Worm (Caenorhabditis elegans) whole organism, L4 larva: ENCODE data around the gene Y54F10AR.1.
A peak's percentile ranks its signal among the peaks of the same experiment; 100 is the strongest.

Experiments
- F10B5.3 ChIP-seq: sonication (generic microtip); optimal IDR thresholded peaks from 2 replicates; lab custom pipeline; 2016; ENCODE audit warnings: mild to moderate bottlenecking, missing genetic modification characterization, missing compliant biosample characterization
- Y5F2A.4 ChIP-seq: fragments of 200-800 bp; sonication (Bioruptor generic); optimal IDR thresholded peaks from 2 replicates; lab custom pipeline; 2018; ENCODE audit warnings: mild to moderate bottlenecking, missing genetic modification characterization, missing compliant biosample characterization
- ama-1 ChIP-seq: fragments of 150-350 bp; optimal IDR thresholded peaks from 2 replicates; lab custom pipeline; 2014; ENCODE audit warnings: inconsistent platforms, mixed read lengths
- ceh-44 ChIP-seq: fragments of 200-800 bp; sonication (Bioruptor generic); IDR thresholded peaks from 2 replicates; pipeline ENCODE4 v1.3.6; 2022; ENCODE audit warnings: missing genetic modification reagents, missing genetic modification characterization, missing compliant biosample characterization
- daf-12 ChIP-seq: fragments of 150-350 bp; optimal IDR thresholded peaks from 2 replicates; lab custom pipeline; 2014; ENCODE audit warnings: missing biosample characterization, missing genetic modification reagents, missing genetic modification characterization
- daf-16 ChIP-seq, 3 experiments: sonication (generic microtip); optimal IDR thresholded peaks; 2 replicates each; lab custom pipeline; 2016 to 2017; ENCODE audit warnings: missing genetic modification characterization in 3 of 3, missing genetic modification reagents in 3 of 3, mild to moderate bottlenecking in 2 of 3, missing compliant biosample characterization in 2 of 3, missing biosample characterization in 1 of 3, moderate library complexity in 1 of 3
- daf-8 ChIP-seq: fragments of 200-800 bp; sonication (Bioruptor generic); IDR thresholded peaks from 2 replicates; pipeline ENCODE4 v1.3.6; 2022; ENCODE audit warnings: missing genetic modification characterization, missing compliant biosample characterization
- dmd-6 ChIP-seq: fragments of 200-800 bp; sonication (Bioruptor generic); IDR thresholded peaks from 2 replicates; pipeline ENCODE4 v1.3.6; 2022; ENCODE audit warnings: missing genetic modification reagents, missing genetic modification characterization, missing compliant biosample characterization
- dpl-1 ChIP-seq: fragments of 150-350 bp; optimal IDR thresholded peaks from 2 replicates; lab custom pipeline; 2014; ENCODE audit warnings: missing biosample characterization, missing genetic modification reagents, missing genetic modification characterization
- dve-1 ChIP-seq: sonication (generic microtip); optimal IDR thresholded peaks from 2 replicates; lab custom pipeline; 2017; ENCODE audit warnings: antibody characterized with exemption, mild to moderate bottlenecking, missing genetic modification characterization, missing compliant biosample characterization; ENCODE audit not compliant: insufficient read depth
- fos-1 ChIP-seq: fragments of 150-350 bp; optimal IDR thresholded peaks from 2 replicates; lab custom pipeline; 2014; ENCODE audit warnings: missing biosample characterization, missing genetic modification characterization
- gei-8 ChIP-seq: fragments of 200-800 bp; sonication (Bioruptor generic); optimal IDR thresholded peaks from 2 replicates; lab custom pipeline; 2018; ENCODE audit warnings: mild to moderate bottlenecking, missing genetic modification characterization, missing compliant biosample characterization
- hlh-30 ChIP-seq: sonication (generic microtip); optimal IDR thresholded peaks from 2 replicates; lab custom pipeline; 2017; ENCODE audit warnings: antibody characterized with exemption, mild to moderate bottlenecking, missing genetic modification characterization, missing compliant biosample characterization; ENCODE audit not compliant: insufficient read depth
- hmg-1.1 ChIP-seq: fragments of 200-800 bp; sonication (Bioruptor generic); IDR thresholded peaks from 2 replicates; pipeline ENCODE4 v1.3.6; 2022; ENCODE audit warnings: missing genetic modification reagents, missing genetic modification characterization, missing compliant biosample characterization
- jun-1 ChIP-seq: fragments of 150-350 bp; optimal IDR thresholded peaks from 2 replicates; lab custom pipeline; 2014; ENCODE audit warnings: missing biosample characterization, missing genetic modification reagents, missing genetic modification characterization
- lin-1 ChIP-seq: fragments of 200-800 bp; sonication (Bioruptor generic); IDR thresholded peaks from 2 replicates; pipeline ENCODE4 v1.3.6; 2022; ENCODE audit warnings: missing genetic modification reagents, missing genetic modification characterization, missing compliant biosample characterization
- lin-13 ChIP-seq: fragments of 150-350 bp; optimal IDR thresholded peaks from 2 replicates; lab custom pipeline; 2014; ENCODE audit warnings: missing biosample characterization, missing genetic modification reagents, missing genetic modification characterization
- lin-15B ChIP-seq: fragments of 150-350 bp; sonication (generic microtip); optimal IDR thresholded peaks from 3 replicates; lab custom pipeline; 2014; ENCODE audit warnings: missing biosample characterization, missing genetic modification characterization
- lsy-2 ChIP-seq, 2 experiments: fragments of 150-350 bp in 1 of 2; sonication (generic microtip) in 1 of 2; optimal IDR thresholded peaks; 2 replicates each; lab custom pipeline; 2014 to 2017; ENCODE audit warnings: missing biosample characterization in 2 of 2, missing genetic modification characterization in 2 of 2
- mdl-1 ChIP-seq, 2 experiments: fragments of 150-350 bp in 1 of 2; sonication (generic microtip) in 1 of 2; optimal IDR thresholded peaks; 2 replicates each; lab custom pipeline; 2014 to 2017; ENCODE audit warnings: missing biosample characterization in 2 of 2, missing genetic modification characterization in 2 of 2
- mep-1 ChIP-seq: fragments of 150-350 bp; sonication (generic microtip); optimal IDR thresholded peaks from 3 replicates; lab custom pipeline; 2014; ENCODE audit warnings: missing biosample characterization, missing genetic modification characterization
- mxl-3 ChIP-seq: fragments of 200-800 bp; sonication (Bioruptor generic); optimal IDR thresholded peaks from 2 replicates; lab custom pipeline; 2018; ENCODE audit warnings: mild to moderate bottlenecking, missing genetic modification characterization, missing compliant biosample characterization
- nhr-11 ChIP-seq: fragments of 150-350 bp; optimal IDR thresholded peaks from 2 replicates; lab custom pipeline; 2014; ENCODE audit warnings: missing biosample characterization, missing genetic modification characterization
- nhr-25 ChIP-seq: sonication (generic microtip); optimal IDR thresholded peaks from 2 replicates; lab custom pipeline; 2017; ENCODE audit warnings: missing genetic modification characterization, mild to moderate bottlenecking, missing compliant biosample characterization, antibody characterized with exemption, moderate library complexity, borderline replicate concordance; ENCODE audit not compliant: insufficient read depth
- nhr-42 ChIP-seq: fragments of 200-800 bp; sonication (Bioruptor generic); IDR thresholded peaks from 2 replicates; pipeline ENCODE4 v1.3.6; 2022; ENCODE audit warnings: missing genetic modification characterization, missing compliant biosample characterization
- nhr-48 ChIP-seq: sonication (generic microtip); optimal IDR thresholded peaks from 2 replicates; lab custom pipeline; 2016; ENCODE audit warnings: mild to moderate bottlenecking, missing genetic modification characterization, missing compliant biosample characterization
- nhr-77 ChIP-seq: fragments of 150-350 bp; optimal IDR thresholded peaks from 2 replicates; lab custom pipeline; 2014; ENCODE audit warnings: missing biosample characterization, missing genetic modification characterization
- set-16 ChIP-seq: fragments of 200-800 bp; sonication (Bioruptor generic); IDR thresholded peaks from 2 replicates; pipeline ENCODE4 v1.3.6; 2022; ENCODE audit warnings: missing genetic modification reagents, missing genetic modification characterization, missing compliant biosample characterization
- spr-1 ChIP-seq: sonication (generic microtip); optimal IDR thresholded peaks from 2 replicates; lab custom pipeline; 2016; ENCODE audit warnings: mild to moderate bottlenecking, missing genetic modification characterization, missing compliant biosample characterization
- tra-1 ChIP-seq: fragments of 200-800 bp; sonication (Bioruptor generic); IDR thresholded peaks from 2 replicates; pipeline ENCODE4 v1.3.6; 2022; ENCODE audit warnings: missing genetic modification reagents, missing genetic modification characterization, missing compliant biosample characterization
- unc-62 ChIP-seq, 3 experiments: fragments of 150-350 bp in 1 of 3; sonication (generic microtip); optimal IDR thresholded peaks in 2 of 3; peaks in 1 of 3; 1 replicate in 1 of 3; 2 replicates in 2 of 3; lab custom pipeline; 2014 to 2017; ENCODE audit warnings: missing biosample characterization in 3 of 3, missing genetic modification characterization in 3 of 3, missing genetic modification reagents in 3 of 3, missing genotype in 1 of 3
- vab-7 ChIP-seq: fragments of 200-800 bp; sonication (Bioruptor generic); IDR thresholded peaks from 2 replicates; pipeline ENCODE4 v1.3.6; 2022; ENCODE audit warnings: missing genetic modification reagents, missing genetic modification characterization, missing compliant biosample characterization
- zag-1 ChIP-seq: fragments of 150-350 bp; optimal IDR thresholded peaks from 2 replicates; lab custom pipeline; 2014; ENCODE audit warnings: missing biosample characterization, missing genetic modification characterization
- zip-2 ChIP-seq: fragments of 150-350 bp; optimal IDR thresholded peaks from 2 replicates; lab custom pipeline; 2014; ENCODE audit warnings: missing biosample characterization, missing genetic modification characterization

Y54F10AR.1 gene

DNA sequence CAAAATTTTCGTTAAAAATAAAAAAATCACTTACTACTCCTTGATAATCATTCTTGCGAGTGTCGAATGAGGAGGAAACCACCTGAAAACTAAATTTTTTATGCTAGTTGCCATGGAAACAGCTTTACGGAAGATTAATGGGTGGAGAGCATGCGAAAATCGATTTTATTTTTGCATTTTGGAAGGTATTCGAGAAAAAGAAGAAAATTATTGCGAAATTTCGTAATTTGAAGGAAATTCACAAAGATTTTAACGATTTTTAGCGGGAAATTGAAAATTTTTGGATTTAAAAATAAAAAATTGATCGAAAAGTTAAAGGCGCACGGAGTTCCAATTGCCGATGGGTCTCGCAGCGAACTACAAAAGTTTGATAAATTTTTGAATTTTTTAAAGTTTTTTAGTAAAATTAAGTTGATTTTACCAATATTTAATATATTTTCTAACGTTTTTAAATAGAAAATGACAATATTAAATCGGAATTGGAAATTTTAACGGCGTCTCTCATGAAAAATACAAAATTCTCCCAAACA is at the start of gene Y54F10AR.1:
Gene Y54F10AR.1, minus strand, starts transcription at position 51 of the 530 bp plus-strand sequence.
- TF ChIP-seq zag-1, result no peak
- TF ChIP-seq gei-8 (GFP tag; lab: Kevin White, UChicago), result no peak
- no peak for TF ChIP-seq ama-1
- TF ChIP-seq jun-1 (tag; lab: Kevin White, UChicago), result no peak
- no peak for TF ChIP-seq tra-1 (GFP tag; lab: Robert Waterston, UW)
- no peak for TF ChIP-seq mxl-3 (GFP tag; lab: Kevin White, UChicago)
- no peak for TF ChIP-seq hlh-30 (tag; lab: Kevin White, UChicago)
- TF ChIP-seq zip-2, result no peak
- TF ChIP-seq nhr-25 (tag; lab: Kevin White, UChicago), result no peak
- no peak for TF ChIP-seq nhr-11 (tag; lab: Kevin White, UChicago)
- no peak for TF ChIP-seq unc-62 (GFP tag; optimal IDR thresholded peaks at IDR 0.05 in 1 of 2; lab: Kevin White, UChicago)
- no peak for TF ChIP-seq unc-62 (tag; optimal IDR thresholded peaks at IDR 0.05; lab: Kevin White, UChicago)
- no peak for TF ChIP-seq nhr-42
- TF ChIP-seq lin-15B (tag; lab: Kevin White, UChicago), result no peak
- TF ChIP-seq, all 104 proteins: peak for 0

DNA sequence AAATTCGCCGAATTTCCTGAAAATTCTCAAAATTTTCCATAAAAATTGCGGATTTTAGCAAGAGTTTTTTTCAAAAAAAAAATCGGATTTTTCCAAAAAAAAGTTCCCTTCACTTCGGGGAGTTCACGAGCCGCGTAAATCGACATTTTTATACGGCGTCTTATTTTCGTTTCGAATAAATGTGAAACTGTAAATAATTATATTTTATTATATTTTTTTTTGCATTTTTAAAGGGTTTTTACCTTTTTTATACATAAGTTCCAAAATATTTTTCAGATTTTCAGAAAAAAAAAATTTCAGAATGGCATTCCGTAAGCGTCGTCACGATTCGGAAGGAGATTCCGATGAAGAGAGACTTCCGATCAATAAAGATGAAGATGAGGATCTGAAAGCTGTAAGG is 47.4 kb upstream of the Y54F10AR.1 start, which contains the start of gene Y71H2B.2:
Gene Y71H2B.2, plus strand, starts transcription at position 301 of the 400 bp plus-strand sequence.
- TF ChIP-seq fos-1 (tag; lab: Kevin White, UChicago) (no peak), F10B5.3 (tag; lab: Kevin White, UChicago) (no peak), ceh-44 (no peak), spr-1 (no peak), daf-12 (no peak), set-16 (GFP tag; lab: Robert Waterston, UW) (no peak), mdl-1 (tag; optimal IDR thresholded peaks at IDR 0.05; lab: Kevin White, UChicago) (no peak), lin-13 (GFP tag; lab: Kevin White, UChicago) (no peak), daf-8 (GFP tag; lab: Robert Waterston, UW) (no peak), Y5F2A.4 (GFP tag; lab: Kevin White, UChicago) (no peak), zip-2 (no peak), nhr-48 (tag; lab: Kevin White, UChicago) (no peak), vab-7 (no peak)
- TF ChIP-seq, all 104 proteins: peak for 0

DNA sequence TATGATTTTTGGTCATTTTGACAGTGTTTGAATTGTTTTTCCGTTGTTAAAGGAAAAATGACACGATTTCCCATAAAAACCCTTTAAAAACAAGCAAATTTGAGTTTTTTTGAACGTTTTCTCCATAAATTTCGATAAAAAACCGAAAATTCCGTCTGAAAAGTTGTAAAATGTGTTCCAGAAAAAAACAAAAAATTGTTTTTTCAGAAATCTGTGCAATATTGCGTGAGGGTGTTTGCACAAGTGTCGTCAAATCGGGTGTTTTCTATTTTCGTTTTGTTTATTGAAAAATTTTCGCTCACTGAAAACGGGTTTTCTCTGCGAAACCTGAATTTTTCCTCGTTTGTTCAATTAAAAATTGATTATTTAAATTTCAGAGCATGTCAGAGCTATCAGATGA is 44.1 kb upstream of the Y54F10AR.1 start, which contains the start of gene ppfr-4:
Gene ppfr-4, plus strand, starts transcription at position 378 of the 400 bp plus-strand sequence.
- TF ChIP-seq nhr-77 (tag; lab: Kevin White, UChicago) (no peak), dmd-6 (GFP tag; lab: Robert Waterston, UW) (no peak), tra-1 (GFP tag; lab: Robert Waterston, UW) (no peak), dve-1 (tag; lab: Kevin White, UChicago) (peak; percentile 1), lsy-2 (tag; optimal IDR thresholded peaks at IDR 0.05; lab: Kevin White, UChicago) (peak in 1 of 2 experiments; percentile 24), dpl-1 (GFP tag; lab: Kevin White, UChicago) (peak; percentile 19), set-16 (GFP tag; lab: Robert Waterston, UW) (no peak), lin-1 (GFP tag; lab: Robert Waterston, UW) (no peak), lin-15B (tag; lab: Kevin White, UChicago) (no peak), lin-13 (GFP tag; lab: Kevin White, UChicago) (no peak), mep-1 (tag; lab: Kevin White, UChicago) (no peak), hmg-1.1 (GFP tag; lab: Robert Waterston, UW) (no peak), daf-16 (GFP tag; optimal IDR thresholded peaks at IDR 0.05; lab: Kevin White, UChicago) (no peak), daf-16 (tag; optimal IDR thresholded peaks at IDR 0.05; lab: Kevin White, UChicago) (peak; percentile 15)
